Fruit fly (Drosophila melanogaster) whole organism: Measurements from ENCODE around the gene CG5281.

Experiments
- CG8478 ChIP-seq: fragments of >200 bp; optimal IDR thresholded peaks from 2 replicates; lab custom pipeline; 2018; ENCODE audit warnings: inconsistent platforms
- Dll ChIP-seq: fragments of >200 bp; optimal IDR thresholded peaks from 2 replicates; lab custom pipeline; 2017
- EcR ChIP-seq, 2 experiments: fragments of >200 bp; optimal IDR thresholded peaks; 2 replicates each; lab custom pipeline; 2017; ENCODE audit warnings: missing biosample characterization in 2 of 2, missing genetic modification characterization in 2 of 2, missing genetic modification reagents in 2 of 2
- pan ChIP-seq: fragments of >200 bp; optimal IDR thresholded peaks from 2 replicates; lab custom pipeline; 2017
- psq ChIP-seq: fragments of >200 bp; optimal IDR thresholded peaks from 2 replicates; lab custom pipeline; 2017
- usp ChIP-seq: fragments of >200 bp; optimal IDR thresholded peaks from 2 replicates; lab custom pipeline; 2017; ENCODE audit warnings: missing biosample characterization, missing genetic modification characterization, mixed read lengths

dm6 chr3R:11393896-11394295 lies 41.8 kb upstream of the CG5281 start:
- no peak for TF ChIP-seq pan
- no peak for TF ChIP-seq CG8478 (lab: Kevin White, UChicago)
- TF ChIP-seq usp (GFP tag; lab: Kevin White, UChicago) = no peak
- no peak for TF ChIP-seq psq (lab: Kevin White, UChicago)
- TF ChIP-seq EcR (GFP tag; optimal IDR thresholded peaks at IDR 0.05; lab: Kevin White, UChicago) = no peak
- no peak for TF ChIP-seq Dll (lab: Kevin White, UChicago)
